Worm (Caenorhabditis elegans) whole organism, L2 larva: ENCODE measurements around the gene F55G11.1.
A peak's percentile ranks its signal among the peaks of the same experiment; 100 is the strongest.

ENCODE experiments used
- C34F6.9 ChIP-seq: fragments of 150-350 bp; optimal IDR thresholded peaks from 2 replicates; lab custom pipeline; 2014; ENCODE audit warnings: missing biosample characterization, missing genetic modification characterization
- Y55F3AM.14 ChIP-seq: fragments of 200-800 bp; sonication (Bioruptor generic); optimal IDR thresholded peaks from 2 replicates; lab custom pipeline; 2018; ENCODE audit warnings: mild to moderate bottlenecking, missing genetic modification characterization, missing compliant biosample characterization
- ZK546.5 ChIP-seq: sonication (generic microtip); optimal IDR thresholded peaks from 2 replicates; lab custom pipeline; 2017; ENCODE audit warnings: missing biosample characterization, missing genetic modification characterization
- ama-1 ChIP-seq: fragments of 150-350 bp; optimal IDR thresholded peaks from 2 replicates; lab custom pipeline; 2018; ENCODE audit warnings: inconsistent platforms
- blmp-1 ChIP-seq: sonication (generic microtip); optimal IDR thresholded peaks from 2 replicates; lab custom pipeline; 2017; ENCODE audit warnings: missing genetic modification characterization, mild to moderate bottlenecking, missing compliant biosample characterization, antibody characterized with exemption, moderate library complexity; ENCODE audit not compliant: insufficient read depth
- ceh-82 ChIP-seq: fragments of 150-350 bp; optimal IDR thresholded peaks from 2 replicates; lab custom pipeline; 2014; ENCODE audit warnings: missing biosample characterization, missing genetic modification characterization
- dmd-4 ChIP-seq: sonication (generic microtip); optimal IDR thresholded peaks from 2 replicates; lab custom pipeline; 2017; ENCODE audit warnings: missing biosample characterization, missing genetic modification characterization
- egl-27 ChIP-seq: sonication (generic microtip); optimal IDR thresholded peaks from 3 replicates; lab custom pipeline; 2017; ENCODE audit warnings: missing biosample characterization, missing genetic modification reagents, missing genetic modification characterization
- elt-1 ChIP-seq: fragments of 150-350 bp; optimal IDR thresholded peaks from 2 replicates; lab custom pipeline; 2014; ENCODE audit warnings: missing biosample characterization, missing genetic modification characterization
- fos-1 ChIP-seq: fragments of 150-350 bp; optimal IDR thresholded peaks from 2 replicates; lab custom pipeline; 2014; ENCODE audit warnings: missing biosample characterization, missing genetic modification characterization
- gmeb-1 ChIP-seq: fragments of 150-350 bp; optimal IDR thresholded peaks from 2 replicates; lab custom pipeline; 2014; ENCODE audit warnings: missing biosample characterization, missing genetic modification characterization
- lin-11 ChIP-seq: fragments of 150-350 bp; sonication (generic microtip); optimal IDR thresholded peaks from 2 replicates; lab custom pipeline; 2014; ENCODE audit warnings: missing biosample characterization, missing genetic modification characterization, inconsistent platforms, mixed read lengths
- lin-39 ChIP-seq: fragments of 150-350 bp; optimal IDR thresholded peaks from 2 replicates; lab custom pipeline; 2014; ENCODE audit warnings: missing biosample characterization, missing genetic modification reagents, missing genetic modification characterization
- mbf-1 ChIP-seq: sonication (generic microtip); optimal IDR thresholded peaks from 2 replicates; lab custom pipeline; 2017; ENCODE audit warnings: missing biosample characterization, missing genetic modification characterization
- mdl-1 ChIP-seq, 2 experiments: fragments of 150-350 bp in 1 of 2; sonication (generic microtip) in 1 of 2; optimal IDR thresholded peaks; 2 replicates each; lab custom pipeline; 2017; ENCODE audit warnings: missing biosample characterization in 2 of 2, missing genetic modification characterization in 2 of 2
- nhr-10 ChIP-seq: sonication (generic microtip); optimal IDR thresholded peaks from 2 replicates; lab custom pipeline; 2017; ENCODE audit warnings: missing biosample characterization, missing genetic modification characterization
- nhr-11 ChIP-seq: fragments of 150-350 bp; optimal IDR thresholded peaks from 2 replicates; lab custom pipeline; 2014; ENCODE audit warnings: missing biosample characterization, missing genetic modification characterization
- nhr-12 ChIP-seq: fragments of 150-350 bp; optimal IDR thresholded peaks from 2 replicates; lab custom pipeline; 2014; ENCODE audit warnings: missing biosample characterization, missing genetic modification characterization
- nhr-25 ChIP-seq: fragments of 150-350 bp; sonication (generic microtip); optimal IDR thresholded peaks from 3 replicates; lab custom pipeline; 2014; ENCODE audit warnings: missing biosample characterization, missing genetic modification characterization
- nhr-6 ChIP-seq: fragments of 150-350 bp; optimal IDR thresholded peaks from 2 replicates; lab custom pipeline; 2014; ENCODE audit warnings: missing biosample characterization, missing genetic modification characterization
- nhr-77 ChIP-seq: fragments of 150-350 bp; optimal IDR thresholded peaks from 2 replicates; lab custom pipeline; 2014; ENCODE audit warnings: missing biosample characterization, missing genetic modification characterization
- sem-4 ChIP-seq: fragments of 150-350 bp; optimal IDR thresholded peaks from 2 replicates; lab custom pipeline; 2014; ENCODE audit warnings: missing biosample characterization, missing genetic modification reagents, missing genetic modification characterization
- skn-1 ChIP-seq: sonication (generic microtip); optimal IDR thresholded peaks from 2 replicates; lab custom pipeline; 2017; ENCODE audit warnings: missing biosample characterization, missing genetic modification characterization
- sma-9 ChIP-seq, 2 experiments: fragments of 150-350 bp in 1 of 2; sonication (generic microtip) in 1 of 2; optimal IDR thresholded peaks; 2 replicates each; lab custom pipeline; 2014 to 2016; ENCODE audit warnings: missing genetic modification characterization in 2 of 2, mild to moderate bottlenecking in 1 of 2, missing biosample characterization in 1 of 2, missing compliant biosample characterization in 1 of 2, missing genetic modification reagents in 1 of 2, moderate library complexity in 1 of 2
- snpc-4 ChIP-seq: fragments of 150-350 bp; optimal IDR thresholded peaks from 2 replicates; lab custom pipeline; 2014; ENCODE audit warnings: missing biosample characterization, missing genetic modification characterization
- unc-39 ChIP-seq: fragments of 150-350 bp; optimal IDR thresholded peaks from 2 replicates; lab custom pipeline; 2014; ENCODE audit warnings: missing biosample characterization, missing genetic modification characterization
- zag-1 ChIP-seq: fragments of 150-350 bp; optimal IDR thresholded peaks from 2 replicates; lab custom pipeline; 2014; ENCODE audit warnings: missing biosample characterization, missing genetic modification characterization
- ztf-4 ChIP-seq: fragments of 150-350 bp; optimal IDR thresholded peaks from 2 replicates; lab custom pipeline; 2014; ENCODE audit warnings: missing biosample characterization, missing genetic modification characterization

Gene F55G11.1

ce11 chrIV:12909871-12910270, 36.5 kb downstream of the F55G11.1 start, which contains the start of gene K08D8.4:
Gene K08D8.4, minus strand, starts transcription at chrIV:12909998.
- TF ChIP-seq fos-1 (peak; percentile 86), lin-11 (no peak)
- TF ChIP-seq, all 48 proteins: peak for 1

- TF ChIP-seq fos-1 (peak; percentile 89), nhr-12 (tag; lab: Kevin White, UChicago) (no peak), lin-39 (tag; lab: Kevin White, UChicago) (no peak), nhr-25 (tag; lab: Kevin White, UChicago) (no peak), sma-9 (GFP tag; optimal IDR thresholded peaks at IDR 0.05; lab: Kevin White, UChicago) (peak; percentile 32), sma-9 (tag; optimal IDR thresholded peaks at IDR 0.05; lab: Kevin White, UChicago) (no peak), mdl-1 (tag; optimal IDR thresholded peaks at IDR 0.05; lab: Kevin White, UChicago) (no peak), nhr-6 (tag; lab: Kevin White, UChicago) (no peak), Y55F3AM.14 (GFP tag; lab: Kevin White, UChicago) (no peak), zag-1 (tag; lab: Kevin White, UChicago) (no peak), sem-4 (tag; lab: Kevin White, UChicago) (no peak), lin-11 (no peak), skn-1 (tag; lab: Kevin White, UChicago) (peak; percentile 89), mbf-1 (tag; lab: Kevin White, UChicago) (no peak)
- TF ChIP-seq, all 48 proteins: peak for 3
Measured at ce11 chrIV:12906529-12906928, 39.9 kb downstream of the F55G11.1 start, which contains the start of gene K08D8.3. Gene K08D8.3, minus strand, starts transcription at chrIV:12906659.

ce11 chrIV:12903687-12904086, 42.7 kb downstream of the F55G11.1 start:
- TF ChIP-seq gmeb-1 (no peak), fos-1 (peak; percentile 55)

ce11 chrIV:12902430-12903110, 43.8 kb downstream of the F55G11.1 start, which contains the start of gene K08D8.2:
Gene K08D8.2, plus strand, starts transcription at chrIV:12903060.
- no peak for TF ChIP-seq nhr-11
- peak; percentile 66 for TF ChIP-seq fos-1

- TF ChIP-seq sma-9 (GFP tag; optimal IDR thresholded peaks at IDR 0.05; lab: Kevin White, UChicago) (peak; percentile 39), sma-9 (tag; optimal IDR thresholded peaks at IDR 0.05; lab: Kevin White, UChicago) (no peak), unc-39 (tag; lab: Kevin White, UChicago) (no peak), fos-1 (peak; percentile 69)
Measured at ce11 chrIV:12901602-12902001, 44.8 kb downstream of the F55G11.1 start.

- no peak for TF ChIP-seq nhr-77 (tag; lab: Kevin White, UChicago)
- no peak for TF ChIP-seq blmp-1 (tag; lab: Kevin White, UChicago)
- TF ChIP-seq ceh-82 (tag; lab: Kevin White, UChicago), result no peak
- TF ChIP-seq nhr-6 (tag; lab: Kevin White, UChicago), result no peak
- TF ChIP-seq dmd-4, result no peak
- TF ChIP-seq snpc-4 (tag; lab: Kevin White, UChicago), result no peak
Measured at ce11 chrIV:12900267-12900666, 46.1 kb downstream of the F55G11.1 start, which contains the start of gene K08D8.10. Gene K08D8.10, plus strand, starts transcription at chrIV:12900567.

ce11 chrIV:12899392-12899791, 47.0 kb downstream of the F55G11.1 start, which contains the start of gene K08D8.9:
Gene K08D8.9, plus strand, starts transcription at chrIV:12899692.
- TF ChIP-seq sem-4 (tag; lab: Kevin White, UChicago), result no peak
- no peak for TF ChIP-seq unc-39 (tag; lab: Kevin White, UChicago)
- no peak for TF ChIP-seq mbf-1 (tag; lab: Kevin White, UChicago)
- no peak for TF ChIP-seq egl-27 (tag; lab: Kevin White, UChicago)
- TF ChIP-seq sma-9 (GFP tag; optimal IDR thresholded peaks at IDR 0.05; lab: Kevin White, UChicago), result no peak
- TF ChIP-seq sma-9 (tag; optimal IDR thresholded peaks at IDR 0.05; lab: Kevin White, UChicago), result no peak
- no peak for TF ChIP-seq ztf-4 (tag; lab: Kevin White, UChicago)
- TF ChIP-seq C34F6.9 (tag; lab: Kevin White, UChicago), result no peak
- TF ChIP-seq elt-1, result no peak
- no peak for TF ChIP-seq nhr-11
- TF ChIP-seq nhr-10 (tag; lab: Kevin White, UChicago), result no peak
- no peak for TF ChIP-seq ama-1 (lab: Kevin White, UChicago)
- no peak for TF ChIP-seq dmd-4
- TF ChIP-seq ZK546.5, result no peak
- TF ChIP-seq nhr-77 (tag; lab: Kevin White, UChicago), result no peak
